Fruit fly (Drosophila melanogaster): ENCODE data around the gene Grx3.
A peak's percentile ranks its signal among the peaks of the same experiment; 100 is the strongest.

Gene Grx3

dm6 chr2L:13370762-13371161 lies 4.5 kb downstream of the Grx3 start, which contains the start of gene ND-B22 (continued):
- TF ChIP-seq CG10209 (GFP tag; optimal IDR thresholded peaks at IDR 0.05): peak; percentile 33
- TF ChIP-seq hkb (optimal IDR thresholded peaks at IDR 0.05): no peak
- peak; percentile 34; the same call in 1 of the 2 replicates for TF ChIP-seq hkb (GFP tag; IDR thresholded peaks at IDR 0.05)
- peak; percentile 67 for TF ChIP-seq lilli (GFP tag; optimal IDR thresholded peaks at IDR 0.05)
- no peak for TF ChIP-seq CG17912 (GFP tag; optimal IDR thresholded peaks at IDR 0.05)
- TF ChIP-seq hb (GFP tag; IDR thresholded peaks at IDR 0.05; ENCODE audit: partially characterized antibody): 0 out of 3 replicates have a peak, but pooled peaks have one; percentile 28
- TF ChIP-seq prd (optimal IDR thresholded peaks at IDR 0.05): no peak
- TF ChIP-seq prd (GFP tag; IDR thresholded peaks at IDR 0.05): 0 out of 3 replicates have a peak, but pooled peaks have one; percentile 7
- peak; percentile 36 for TF ChIP-seq CG13296 (GFP tag; optimal IDR thresholded peaks at IDR 0.05)
- no peak for TF ChIP-seq CG33557 (GFP tag; optimal IDR thresholded peaks at IDR 0.05)
- no peak for TF ChIP-seq sima (GFP tag; optimal IDR thresholded peaks at IDR 0.05)
- no peak for TF ChIP-seq CG8089 (GFP tag; optimal IDR thresholded peaks at IDR 0.05)
- no peak for TF ChIP-seq eyg (GFP tag; optimal IDR thresholded peaks at IDR 0.05)
- no peak for TF ChIP-seq esg (GFP tag; conservative IDR thresholded peaks at IDR 0.05)
- peak; percentile 26 for TF ChIP-seq ems (GFP tag; optimal IDR thresholded peaks at IDR 0.05)
- TF ChIP-seq CG9609 (GFP tag; optimal IDR thresholded peaks at IDR 0.05): no peak
- no peak for TF ChIP-seq CG15011 (GFP tag; optimal IDR thresholded peaks at IDR 0.05)
- TF ChIP-seq Nf-YC (tag; optimal IDR thresholded peaks at IDR 0.05): peak; percentile 47
- TF ChIP-seq bbx (GFP tag; IDR thresholded peaks at IDR 0.05; ENCODE audit: partially characterized antibody): peak; percentile 41
- TF ChIP-seq so (GFP tag; IDR thresholded peaks at IDR 0.05): no peak
- TF ChIP-seq zfh1 (GFP tag; IDR thresholded peaks at IDR 0.05): peak; percentile 66
- no peak for TF ChIP-seq Hr78 (GFP tag; optimal IDR thresholded peaks at IDR 0.05)
- TF ChIP-seq CG7928 (GFP tag; optimal IDR thresholded peaks at IDR 0.05): no peak
- TF ChIP-seq E2f1 (GFP tag; IDR thresholded peaks at IDR 0.05): no peak
- TF ChIP-seq Xbp1 (GFP tag; optimal IDR thresholded peaks at IDR 0.05): peak; percentile 55
- peak; percentile 17 for TF ChIP-seq NC2β (GFP tag; optimal IDR thresholded peaks at IDR 0.05)
- TF ChIP-seq trem (tag; optimal IDR thresholded peaks at IDR 0.05): peak; percentile 39
- TF ChIP-seq gsb (GFP tag; IDR thresholded peaks at IDR 0.05): no peak
- TF ChIP-seq H2.0 (GFP tag; IDR thresholded peaks at IDR 0.05): peak; percentile 50
- TF ChIP-seq CG6813 (GFP tag; optimal IDR thresholded peaks at IDR 0.05): no peak
- TF ChIP-seq NfI (GFP tag; optimal IDR thresholded peaks at IDR 0.05): peak; percentile 68
- no peak for TF ChIP-seq CG17328 (GFP tag; IDR thresholded peaks at IDR 0.05)
- TF ChIP-seq CG2199 (GFP tag; IDR thresholded peaks at IDR 0.05): no peak
- peak; percentile 46 for TF ChIP-seq CG1603 (tag; optimal IDR thresholded peaks at IDR 0.05)
- no peak for TF ChIP-seq dati (GFP tag; IDR thresholded peaks at IDR 0.05)
- TF ChIP-seq bsh (GFP tag; optimal IDR thresholded peaks at IDR 0.05): peak in 1 of 2 experiments; percentile 26
- TF ChIP-seq pzg (GFP tag; optimal IDR thresholded peaks at IDR 0.05): peak; percentile 76
- peak; percentile 32 for TF ChIP-seq CG3995 (GFP tag; optimal IDR thresholded peaks at IDR 0.05)
- no peak for TF ChIP-seq CG6254 (GFP tag; optimal IDR thresholded peaks at IDR 0.05)
- TF ChIP-seq Stat92E (GFP tag; optimal IDR thresholded peaks at IDR 0.05): no peak
- peak; percentile 22 for TF ChIP-seq CG10979 (tag; optimal IDR thresholded peaks at IDR 0.05)
- no peak for TF ChIP-seq Side (GFP tag; optimal IDR thresholded peaks at IDR 0.05)
- TF ChIP-seq zen2 (GFP tag; IDR thresholded peaks at IDR 0.05; ENCODE audit: partially characterized antibody): no peak
- peak; percentile 85 for TF ChIP-seq MBD-R2 (GFP tag; IDR thresholded peaks at IDR 0.05)
- no peak for TF ChIP-seq Dfd (GFP tag; optimal IDR thresholded peaks at IDR 0.05)
- TF ChIP-seq CG15479 (GFP tag; optimal IDR thresholded peaks at IDR 0.05): no peak
- no peak for TF ChIP-seq btn (GFP tag; optimal IDR thresholded peaks at IDR 0.05)
- TF ChIP-seq Dll (GFP tag; IDR thresholded peaks at IDR 0.05; ENCODE audit: partially characterized antibody): peak; percentile 37; the same call in 1 of the 4 replicates
- 0 out of 3 replicates have a peak, but pooled peaks have one; percentile 5 for TF ChIP-seq dysf (GFP tag; IDR thresholded peaks at IDR 0.05)
- peak; percentile 71 for TF ChIP-seq Bgb (GFP tag; IDR thresholded peaks at IDR 0.05; ENCODE audit: partially characterized antibody)
